Worm (Caenorhabditis elegans): ENCODE data around the gene F17C11.22.

DNA sequence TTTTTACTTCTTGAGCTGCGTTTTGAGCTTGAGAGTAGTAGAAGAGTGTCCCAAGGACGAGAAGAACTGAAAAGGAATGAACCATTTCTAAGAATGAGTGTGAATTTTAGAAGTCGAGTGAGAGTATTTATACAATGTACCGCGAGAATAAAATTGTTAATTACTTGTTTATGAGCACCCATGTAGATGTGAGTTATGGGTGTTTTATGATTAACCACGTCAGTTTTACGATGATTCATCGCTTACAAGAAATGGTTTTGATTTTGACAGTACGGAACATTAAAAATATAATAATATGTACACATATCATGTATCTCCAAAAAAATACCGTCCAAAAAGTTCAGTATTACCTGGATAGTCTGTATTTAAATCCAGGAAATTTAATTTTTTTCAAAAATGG is 15.6 kb downstream of the F17C11.22 start, which contains the start of gene clec-221:
- TF ChIP-seq ama-1 (optimal IDR thresholded peaks at IDR 0.05) (no peak), sea-1 (GFP tag; conservative IDR thresholded peaks at IDR 0.05) (no peak), ceh-13 (GFP tag; optimal IDR thresholded peaks at IDR 0.05) (no peak), hmg-4 (GFP tag; optimal IDR thresholded peaks at IDR 0.05) (no peak), tra-4 (tag; optimal IDR thresholded peaks at IDR 0.05) (no peak), aly-1 (tag; optimal IDR thresholded peaks at IDR 0.05) (no peak), tbx-37 (GFP tag; conservative IDR thresholded peaks at IDR 0.05) (no peak), flt-1 (GFP tag; IDR thresholded peaks at IDR 0.05) (no peak), F13C5.2 (tag; optimal IDR thresholded peaks at IDR 0.05) (no peak), ets-7 (tag; optimal IDR thresholded peaks at IDR 0.05) (no peak)

Data from whole organism, early embryonic.